Fruit fly (Drosophila melanogaster) whole organism, embryonic: ENCODE results near the gene Spn28B.

Experiments
- ATbp ChIP-seq: fragments of 200-800 bp; sonication (Bioruptor generic); optimal IDR thresholded peaks from 2 replicates; lab custom pipeline; 2017; ENCODE audit warnings: missing biosample characterization, mild to moderate bottlenecking, missing genetic modification characterization, missing genetic modification reagents
- Ada2b ChIP-seq: fragments of 200-800 bp; sonication (Bioruptor generic); IDR thresholded peaks from 2 replicates; pipeline ENCODE4 v1.3.6; 2022; ENCODE audit warnings: missing biosample characterization, missing genetic modification characterization
- CG10366 ChIP-seq: fragments of 200-800 bp; sonication (Bioruptor generic); IDR thresholded peaks from 2 replicates; pipeline ENCODE4 v1.3.6; 2022; ENCODE audit warnings: missing biosample characterization, missing genetic modification characterization
- CG11085 ChIP-seq: fragments of 200-800 bp; sonication (Bioruptor generic); IDR thresholded peaks from 2 replicates; pipeline ENCODE4 v1.3.6; 2022; ENCODE audit warnings: missing biosample characterization, missing genetic modification characterization
- CG13296 ChIP-seq: fragments of 200-800 bp; sonication (Bioruptor generic); optimal IDR thresholded peaks from 3 replicates; lab custom pipeline; 2018; ENCODE audit warnings: missing biosample characterization, mild to moderate bottlenecking, missing genetic modification characterization
- CG14441 ChIP-seq: fragments of 200-800 bp; sonication (Bioruptor generic); IDR thresholded peaks from 2 replicates; pipeline ENCODE4 v1.3.6; 2022; ENCODE audit warnings: missing biosample characterization, missing genetic modification characterization
- CG17361 ChIP-seq: fragments of 200-800 bp; sonication (Bioruptor generic); IDR thresholded peaks from 3 replicates; pipeline ENCODE4 v1.3.6; 2022; ENCODE audit warnings: missing biosample characterization, missing genetic modification characterization
- CG2120 ChIP-seq: fragments of 200-800 bp; sonication (Bioruptor generic); optimal IDR thresholded peaks from 3 replicates; lab custom pipeline; 2016; ENCODE audit warnings: missing biosample characterization, missing genetic modification characterization
- CG2202 ChIP-seq: fragments of 200-800 bp; sonication (Bioruptor generic); optimal IDR thresholded peaks from 2 replicates; lab custom pipeline; 2018; ENCODE audit warnings: missing biosample characterization, mild to moderate bottlenecking, missing genetic modification characterization
- CG2678 ChIP-seq: fragments of 200-800 bp; sonication (Bioruptor generic); optimal IDR thresholded peaks from 3 replicates; lab custom pipeline; 2019; ENCODE audit warnings: missing biosample characterization, mild to moderate bottlenecking, missing genetic modification characterization, moderate library complexity
- CG3065 ChIP-seq: fragments of 200-800 bp; sonication (Bioruptor generic); optimal IDR thresholded peaks from 2 replicates; lab custom pipeline; 2016; ENCODE audit warnings: missing biosample characterization, missing genetic modification characterization
- CG34376 ChIP-seq: fragments of 200-800 bp; sonication (Bioruptor generic); optimal IDR thresholded peaks from 2 replicates; lab custom pipeline; 2018; ENCODE audit warnings: missing biosample characterization, mild to moderate bottlenecking, missing genetic modification characterization
- CG5245 ChIP-seq: fragments of 200-800 bp; sonication (Bioruptor generic); optimal IDR thresholded peaks from 3 replicates; lab custom pipeline; 2016; ENCODE audit warnings: missing biosample characterization, missing genetic modification characterization
- CG7839 ChIP-seq: fragments of 200-800 bp; sonication (Bioruptor generic); optimal IDR thresholded peaks from 3 replicates; lab custom pipeline; 2018; ENCODE audit warnings: missing biosample characterization, mild to moderate bottlenecking, missing genetic modification characterization, moderate library complexity
- CG8089 ChIP-seq: fragments of 200-800 bp; sonication (Bioruptor generic); optimal IDR thresholded peaks from 3 replicates; lab custom pipeline; 2016; ENCODE audit warnings: missing biosample characterization, missing genetic modification characterization
- CG8388 ChIP-seq: fragments of 200-800 bp; sonication (Bioruptor generic); optimal IDR thresholded peaks from 2 replicates; lab custom pipeline; 2019; ENCODE audit warnings: missing biosample characterization, mild to moderate bottlenecking, missing genetic modification characterization, moderate library complexity
- CG8924 ChIP-seq: fragments of 200-800 bp; optimal IDR thresholded peaks from 3 replicates; lab custom pipeline; 2019; ENCODE audit warnings: missing biosample characterization, mild to moderate bottlenecking, missing genetic modification characterization, moderate library complexity
- CoRest ChIP-seq: fragments of 200-800 bp; sonication (Bioruptor generic); optimal IDR thresholded peaks from 3 replicates; lab custom pipeline; 2018; ENCODE audit warnings: missing biosample characterization, mild to moderate bottlenecking, missing genetic modification characterization, moderate library complexity
- D ChIP-seq, 2 experiments: fragments of 200-800 bp in 1 of 2; fragments of >200 bp in 1 of 2; sonication (Bioruptor generic) in 1 of 2; optimal IDR thresholded peaks; 2 replicates in 1 of 2; 3 replicates in 1 of 2; lab custom pipeline; 2017; ENCODE audit warnings: mild to moderate bottlenecking in 1 of 2, missing biosample characterization in 1 of 2, missing genetic modification characterization in 1 of 2, missing genetic modification reagents in 1 of 2
- D19A ChIP-seq: fragments of 200-800 bp; optimal IDR thresholded peaks from 3 replicates; lab custom pipeline; 2019; ENCODE audit warnings: missing biosample characterization, mild to moderate bottlenecking, missing genetic modification characterization, moderate library complexity
- Dad ChIP-seq: fragments of 200-800 bp; sonication (Bioruptor generic); optimal IDR thresholded peaks from 3 replicates; lab custom pipeline; 2016; ENCODE audit warnings: missing biosample characterization, missing genetic modification characterization
- E2f1 ChIP-seq: fragments of 200-800 bp; sonication (Bioruptor generic); IDR thresholded peaks from 2 replicates; pipeline ENCODE4 v1.3.6; 2022; ENCODE audit warnings: missing biosample characterization, missing genetic modification characterization
- E2f2 ChIP-seq: fragments of 200-800 bp; sonication (Bioruptor generic); IDR thresholded peaks from 2 replicates; pipeline ENCODE4 v1.3.6; 2022; ENCODE audit warnings: missing biosample characterization, missing genetic modification characterization
- Eip74EF ChIP-seq, 2 experiments: fragments of 200-800 bp in 1 of 2; fragments of >200 bp in 1 of 2; sonication (Bioruptor generic) in 1 of 2; optimal IDR thresholded peaks; 2 replicates each; lab custom pipeline; 2017 to 2019; ENCODE audit warnings: missing biosample characterization in 2 of 2, missing genetic modification characterization in 2 of 2, mild to moderate bottlenecking in 1 of 2, moderate library complexity in 1 of 2
- Fer1 ChIP-seq: fragments of 200-800 bp; sonication (Bioruptor generic); optimal IDR thresholded peaks from 2 replicates; lab custom pipeline; 2017; ENCODE audit warnings: missing biosample characterization, mild to moderate bottlenecking, missing genetic modification characterization
- GATAe ChIP-seq: fragments of 200-800 bp; sonication (Bioruptor generic); conservative IDR thresholded peaks from 2 replicates; pipeline ENCODE4 v1.3.6; 2022; ENCODE audit warnings: missing biosample characterization, missing genetic modification characterization
- H15 ChIP-seq: fragments of 200-800 bp; sonication (Bioruptor generic); IDR thresholded peaks from 3 replicates; pipeline ENCODE4 v1.3.6; 2022; ENCODE audit warnings: missing biosample characterization, missing genetic modification characterization
- Hsf ChIP-seq: fragments of 200-800 bp; sonication (Bioruptor generic); optimal IDR thresholded peaks from 3 replicates; lab custom pipeline; 2016; ENCODE audit warnings: missing biosample characterization, missing genetic modification characterization
- Oli ChIP-seq: fragments of 200-800 bp; sonication (Bioruptor generic); optimal IDR thresholded peaks from 2 replicates; lab custom pipeline; 2018; ENCODE audit warnings: missing biosample characterization, mild to moderate bottlenecking, missing genetic modification characterization, moderate library complexity
- Spps ChIP-seq: fragments of 200-800 bp; sonication (Bioruptor generic); optimal IDR thresholded peaks from 2 replicates; lab custom pipeline; 2018; ENCODE audit warnings: missing biosample characterization, mild to moderate bottlenecking, missing genetic modification characterization
- Vsx1 ChIP-seq: fragments of 200-800 bp; sonication (Bioruptor generic); optimal IDR thresholded peaks from 2 replicates; lab custom pipeline; 2017; ENCODE audit warnings: missing biosample characterization, mild to moderate bottlenecking, missing genetic modification characterization, missing genetic modification reagents
- Xrp1 ChIP-seq: fragments of 200-800 bp; sonication (Bioruptor generic); IDR thresholded peaks from 2 replicates; pipeline ENCODE4 v1.3.6; 2022; ENCODE audit warnings: missing biosample characterization, missing genetic modification characterization
- az2 ChIP-seq: fragments of 200-800 bp; sonication (Bioruptor generic); optimal IDR thresholded peaks from 3 replicates; lab custom pipeline; 2016; ENCODE audit warnings: missing biosample characterization, missing genetic modification characterization
- btn ChIP-seq: fragments of 200-800 bp; sonication (Bioruptor generic); optimal IDR thresholded peaks from 2 replicates; lab custom pipeline; 2016; ENCODE audit warnings: missing biosample characterization, missing genetic modification characterization
- dmrt99B ChIP-seq: fragments of 200-800 bp; sonication (Bioruptor generic); optimal IDR thresholded peaks from 2 replicates; lab custom pipeline; 2018; ENCODE audit warnings: missing biosample characterization, mild to moderate bottlenecking, missing genetic modification characterization, moderate library complexity
- eve ChIP-seq, 2 experiments: fragments of >200 bp; optimal IDR thresholded peaks; 2 replicates each; lab custom pipeline; 2017; ENCODE audit warnings: missing biosample characterization in 2 of 2, missing genetic modification characterization in 2 of 2
- eyg ChIP-seq: fragments of 200-800 bp; sonication (Bioruptor generic); optimal IDR thresholded peaks from 3 replicates; lab custom pipeline; 2016; ENCODE audit warnings: missing biosample characterization, missing genetic modification characterization
- gce ChIP-seq: fragments of 200-800 bp; sonication (Bioruptor generic); IDR thresholded peaks from 3 replicates; pipeline ENCODE4 v1.3.6; 2022; ENCODE audit warnings: missing biosample characterization, missing genetic modification characterization
- gem ChIP-seq: fragments of 200-800 bp; sonication (Bioruptor generic); optimal IDR thresholded peaks from 2 replicates; lab custom pipeline; 2019; ENCODE audit warnings: missing biosample characterization, mild to moderate bottlenecking, missing genetic modification characterization, moderate library complexity
- onecut ChIP-seq: fragments of 200-800 bp; sonication (Bioruptor generic); IDR thresholded peaks from 2 replicates; pipeline ENCODE4 v1.3.6; 2022; ENCODE audit warnings: missing biosample characterization, missing genetic modification characterization
- pfk ChIP-seq: fragments of 200-800 bp; sonication (Bioruptor generic); optimal IDR thresholded peaks from 2 replicates; lab custom pipeline; 2018; ENCODE audit warnings: missing biosample characterization, mild to moderate bottlenecking, missing genetic modification characterization, moderate library complexity
- prd ChIP-seq, 3 experiments: fragments of >200 bp in 2 of 3; fragments of 200-800 bp in 1 of 3; sonication (Bioruptor generic) in 1 of 3; optimal IDR thresholded peaks in 2 of 3; IDR thresholded peaks in 1 of 3; 2 replicates in 2 of 3; 3 replicates in 1 of 3; pipeline versions ENCODE4 v1.3.6 to Lab custom; 2017 to 2022; ENCODE audit warnings: missing biosample characterization in 1 of 3, missing genetic modification characterization in 1 of 3
- sc ChIP-seq, 3 experiments: fragments of >200 bp in 2 of 3; fragments of 200-800 bp in 1 of 3; sonication (Bioruptor generic) in 1 of 3; optimal IDR thresholded peaks; 2 replicates in 2 of 3; 3 replicates in 1 of 3; lab custom pipeline; 2017; ENCODE audit warnings: mild to moderate bottlenecking in 1 of 3, missing biosample characterization in 1 of 3, missing genetic modification characterization in 1 of 3, missing genetic modification reagents in 1 of 3
- sd ChIP-seq: fragments of 200-800 bp; sonication (Bioruptor generic); optimal IDR thresholded peaks from 3 replicates; lab custom pipeline; 2018; ENCODE audit warnings: missing biosample characterization, mild to moderate bottlenecking, missing genetic modification characterization, moderate library complexity
- tgo ChIP-seq: fragments of 200-800 bp; sonication (Bioruptor generic); IDR thresholded peaks from 3 replicates; pipeline ENCODE4 v1.3.6; 2022; ENCODE audit warnings: missing biosample characterization, missing genetic modification characterization
- toy ChIP-seq: fragments of 200-800 bp; sonication (Bioruptor generic); IDR thresholded peaks from 2 replicates; pipeline ENCODE4 v1.3.6; 2022; ENCODE audit warnings: missing biosample characterization, missing genetic modification characterization
- trh ChIP-seq: fragments of 200-800 bp; sonication (Bioruptor generic); optimal IDR thresholded peaks from 2 replicates; lab custom pipeline; 2016; ENCODE audit warnings: missing biosample characterization, missing genetic modification characterization
- unpg ChIP-seq: fragments of 200-800 bp; sonication (Bioruptor generic); optimal IDR thresholded peaks from 3 replicates; lab custom pipeline; 2018; ENCODE audit warnings: missing biosample characterization, mild to moderate bottlenecking, missing genetic modification characterization, moderate library complexity
- wor ChIP-seq: fragments of 200-800 bp; sonication (Bioruptor generic); IDR thresholded peaks from 2 replicates; pipeline ENCODE4 v1.3.6; 2022; ENCODE audit warnings: missing biosample characterization, missing genetic modification characterization

Spn28B gene

DNA sequence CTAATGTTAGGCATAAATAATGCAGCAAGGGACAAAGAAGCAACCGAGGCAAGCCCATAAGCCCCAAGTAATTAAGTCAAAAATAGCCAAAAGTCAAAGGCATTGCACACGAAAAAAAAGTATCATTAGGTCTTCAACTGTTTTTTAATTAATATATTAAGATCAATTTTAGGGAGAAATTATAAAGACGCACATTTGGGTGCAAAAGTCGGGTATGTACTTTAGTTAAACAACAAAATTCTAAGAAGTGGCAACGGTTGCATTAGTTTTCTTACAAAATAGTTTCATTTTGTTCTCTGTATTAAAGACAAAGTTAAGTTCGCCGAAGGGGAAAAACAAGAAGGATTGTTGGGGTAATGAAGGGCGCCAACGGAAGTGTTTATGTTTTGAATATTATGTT is 15.1 kb upstream of the Spn28B start (continued):
- no peak for TF ChIP-seq CG10366 (GFP tag; lab: Robert Waterston, UW)
- TF ChIP-seq toy = no peak
- peak in 1 of 2 experiments; percentile 73 for TF ChIP-seq eve (GFP tag; optimal IDR thresholded peaks at IDR 0.05; lab: Kevin White, UChicago)
- no peak for TF ChIP-seq CG2120 (GFP tag; lab: Kevin White, UChicago)
- TF ChIP-seq sd (tag; lab: Kevin White, UChicago) = no peak
- no peak for TF ChIP-seq CG11085 (GFP tag; lab: Robert Waterston, UW)
- peak; percentile 63 for TF ChIP-seq unpg (GFP tag; lab: Kevin White, UChicago)
- no peak for TF ChIP-seq Vsx1 (GFP tag; lab: Kevin White, UChicago)
- no peak for TF ChIP-seq onecut (GFP tag; lab: Robert Waterston, UW)
- peak; percentile 57; the same call in 1 of the 2 replicates for TF ChIP-seq wor
- TF ChIP-seq H15 (GFP tag; lab: Robert Waterston, UW) = no peak
- peak; percentile 43; the same call in 1 of the 3 replicates for TF ChIP-seq CG17361 (GFP tag; lab: Robert Waterston, UW)
- TF ChIP-seq prd (optimal IDR thresholded peaks at IDR 0.05; lab: Kevin White, UChicago) = no peak
- TF ChIP-seq prd (GFP tag; IDR thresholded peaks at IDR 0.05; lab: Robert Waterston, UW) = peak; percentile 25; the same call in 1 of the 3 replicates
- TF ChIP-seq btn (GFP tag; lab: Kevin White, UChicago) = no peak
- TF ChIP-seq gce = no peak
- TF ChIP-seq E2f1 (GFP tag; lab: Robert Waterston, UW) = 0 out of 2 replicates have a peak, but pooled peaks have one; percentile 14
- TF ChIP-seq E2f2 = no peak
- TF ChIP-seq sc (optimal IDR thresholded peaks at IDR 0.05; lab: Kevin White, UChicago) = no peak
- peak; percentile 22 for TF ChIP-seq sc (GFP tag; optimal IDR thresholded peaks at IDR 0.05; lab: Kevin White, UChicago)
- peak in 1 of 2 experiments; percentile 14 for TF ChIP-seq Eip74EF (GFP tag; optimal IDR thresholded peaks at IDR 0.05; lab: Kevin White, UChicago)
- TF ChIP-seq trh = no peak
- peak; percentile 45 for TF ChIP-seq CG2678 (tag; lab: Kevin White, UChicago)
- peak; percentile 30; the same call in 1 of the 3 replicates for TF ChIP-seq tgo (GFP tag; lab: Robert Waterston, UW)
- no peak for TF ChIP-seq eyg (GFP tag; lab: Kevin White, UChicago)
- TF ChIP-seq D (optimal IDR thresholded peaks at IDR 0.05; lab: Kevin White, UChicago) = no peak
- TF ChIP-seq D (GFP tag; optimal IDR thresholded peaks at IDR 0.05; lab: Kevin White, UChicago) = peak; percentile 55
- TF ChIP-seq Oli = peak; percentile 45
- no peak for TF ChIP-seq Fer1 (GFP tag; lab: Kevin White, UChicago)
- peak; percentile 28 for TF ChIP-seq CG2202 (tag; lab: Kevin White, UChicago)
- TF ChIP-seq CG8388 (GFP tag; lab: Kevin White, UChicago) = peak; percentile 60
- no peak for TF ChIP-seq CG8089 (GFP tag; lab: Kevin White, UChicago)
- TF ChIP-seq Hsf (GFP tag; lab: Kevin White, UChicago) = peak; percentile 17
- peak; percentile 60 for TF ChIP-seq ATbp (GFP tag; lab: Kevin White, UChicago)
- TF ChIP-seq CG5245 = peak; percentile 21
- TF ChIP-seq pfk (GFP tag; lab: Kevin White, UChicago) = no peak
- TF ChIP-seq CG8924 = peak; percentile 25
- TF ChIP-seq CG34376 = no peak
- peak; percentile 54 for TF ChIP-seq dmrt99B
- peak; percentile 10 for TF ChIP-seq Spps (tag; lab: Kevin White, UChicago)
- TF ChIP-seq Xrp1 (GFP tag; lab: Robert Waterston, UW) = peak; percentile 58; the same call in 1 of the 2 replicates
- TF ChIP-seq Dad (GFP tag; lab: Kevin White, UChicago) = no peak
- TF ChIP-seq CG13296 (GFP tag; lab: Kevin White, UChicago) = no peak
- peak; percentile 72 for TF ChIP-seq gem
- TF ChIP-seq CG14441 = peak; percentile 23; the same call in 1 of the 2 replicates
- TF ChIP-seq Ada2b (GFP tag; lab: Robert Waterston, UW) = no peak
- no peak for TF ChIP-seq CG3065 (GFP tag; lab: Kevin White, UChicago)
- TF ChIP-seq GATAe (GFP tag; lab: Robert Waterston, UW) = no peak
- TF ChIP-seq CG7839 (tag; lab: Kevin White, UChicago) = peak; percentile 31
- TF ChIP-seq CoRest (tag; lab: Kevin White, UChicago) = peak; percentile 43
- peak; percentile 52 for TF ChIP-seq az2 (GFP tag; lab: Kevin White, UChicago)
- peak; percentile 31 for TF ChIP-seq D19A (tag; lab: Kevin White, UChicago)
